Fruit fly (Drosophila melanogaster): Measurements from ENCODE around the gene xit.
A peak's percentile ranks its signal among the peaks of the same experiment; 100 is the strongest.

Gene xit

DNA sequence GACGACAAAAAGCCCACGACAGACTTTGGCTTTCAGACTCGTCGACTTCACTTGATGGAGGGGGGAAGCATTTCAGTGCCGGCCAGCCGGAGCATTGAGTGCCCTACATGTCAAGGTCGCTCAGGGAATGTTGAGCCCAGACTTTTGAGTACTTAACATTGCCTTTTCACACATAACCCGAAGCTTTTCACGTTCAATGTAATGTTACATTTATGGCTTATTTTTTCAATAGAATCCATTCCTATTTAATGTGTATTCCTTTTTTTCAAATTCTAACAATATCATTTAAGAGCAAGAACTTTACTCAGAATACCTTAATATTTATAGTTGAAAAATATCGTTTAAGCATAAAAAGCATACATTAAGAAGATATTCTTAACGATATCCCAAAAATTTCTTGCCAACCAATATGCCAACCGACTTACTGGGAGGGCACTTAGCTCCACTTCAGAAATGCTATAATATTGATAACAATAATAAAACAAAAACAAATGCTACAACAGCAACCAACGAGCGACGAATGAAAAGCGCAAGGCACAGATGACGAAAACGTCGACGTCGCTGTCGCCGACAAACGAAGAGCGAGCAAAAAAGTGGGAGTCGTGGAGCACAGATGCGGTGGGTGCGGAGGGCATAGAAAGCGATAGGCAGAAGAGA lies 39.1 kb downstream of the xit start (continued):
- TF ChIP-seq HLH4C (GFP tag; IDR thresholded peaks at IDR 0.05; ENCODE audit: partially characterized antibody) (no peak), CG17829 (tag; optimal IDR thresholded peaks at IDR 0.05) (peak; percentile 76), gsb-n (tag; optimal IDR thresholded peaks at IDR 0.05) (peak; percentile 3), CG15073 (GFP tag; optimal IDR thresholded peaks at IDR 0.05) (no peak), ap (GFP tag; IDR thresholded peaks at IDR 0.05) (peak; percentile 68), Xrp1 (GFP tag; IDR thresholded peaks at IDR 0.05) (peak; percentile 74), Eip74EF (GFP tag; optimal IDR thresholded peaks at IDR 0.05) (peak in 1 of 2 experiments; percentile 93), CG6254 (GFP tag; optimal IDR thresholded peaks at IDR 0.05) (peak; percentile 48), cad (GFP tag; optimal IDR thresholded peaks at IDR 0.05) (no peak), ci (GFP tag; IDR thresholded peaks at IDR 0.05) (peak; percentile 31; the same call in 1 of the 3 replicates), Sry-δ (GFP tag; optimal IDR thresholded peaks at IDR 0.05) (peak; percentile 39), CG2712 (tag; optimal IDR thresholded peaks at IDR 0.05) (peak; percentile 86), Usf (GFP tag; optimal IDR thresholded peaks at IDR 0.05) (peak; percentile 33), bab2 (GFP tag; optimal IDR thresholded peaks at IDR 0.05) (no peak), CG3065 (GFP tag; optimal IDR thresholded peaks at IDR 0.05) (no peak), Elba2 (GFP tag; optimal IDR thresholded peaks at IDR 0.05) (no peak), ash1 (GFP tag; optimal IDR thresholded peaks at IDR 0.05) (no peak), E2f2 (GFP tag; IDR thresholded peaks at IDR 0.05) (no peak), Awh (GFP tag; IDR thresholded peaks at IDR 0.05) (peak; percentile 73), chif (GFP tag; optimal IDR thresholded peaks at IDR 0.05) (peak in 1 of 2 experiments; percentile 42), Xbp1 (GFP tag; optimal IDR thresholded peaks at IDR 0.05) (no peak), CG7786 (GFP tag; optimal IDR thresholded peaks at IDR 0.05) (no peak), zen (tag; optimal IDR thresholded peaks at IDR 0.05) (peak; percentile 27), HLH3B (GFP tag; IDR thresholded peaks at IDR 0.05) (peak; percentile 82), D19B (GFP tag; optimal IDR thresholded peaks at IDR 0.05) (peak; percentile 83), CG9932 (GFP tag; IDR thresholded peaks at IDR 0.05) (peak; percentile 79), cato (GFP tag; optimal IDR thresholded peaks at IDR 0.05; ENCODE audit: borderline replicate concordance) (peak; percentile 62), CG14710 (tag; optimal IDR thresholded peaks at IDR 0.05) (peak; percentile 76), fd102C (GFP tag; optimal IDR thresholded peaks at IDR 0.05) (no peak), Oli (tag; optimal IDR thresholded peaks at IDR 0.05) (peak; percentile 74), dan (GFP tag; IDR thresholded peaks at IDR 0.05) (no peak), lbe (GFP tag; optimal IDR thresholded peaks at IDR 0.05) (peak; percentile 25), dmrt99B (tag; optimal IDR thresholded peaks at IDR 0.05) (peak; percentile 76), CG3407 (GFP tag; optimal IDR thresholded peaks at IDR 0.05) (no peak), CG9609 (GFP tag; optimal IDR thresholded peaks at IDR 0.05) (no peak), ERR (GFP tag; optimal IDR thresholded peaks at IDR 0.05) (peak; percentile 61), eyg (GFP tag; optimal IDR thresholded peaks at IDR 0.05) (no peak), jing (GFP tag; optimal IDR thresholded peaks at IDR 0.05) (no peak), ranshi (GFP tag; IDR thresholded peaks at IDR 0.05) (peak; percentile 56; the same call in 1 of the 2 replicates), esg (GFP tag; conservative IDR thresholded peaks at IDR 0.05) (peak; percentile 21; the same call in 1 of the 2 replicates), Sox100B (GFP tag; optimal IDR thresholded peaks at IDR 0.05) (peak; percentile 93), PHDP (tag; optimal IDR thresholded peaks at IDR 0.05) (peak; percentile 30), ind (GFP tag; optimal IDR thresholded peaks at IDR 0.05) (peak; percentile 89), Hr51 (GFP tag; optimal IDR thresholded peaks at IDR 0.05) (peak in 1 of 2 experiments; percentile 63), CG4617 (GFP tag; optimal IDR thresholded peaks at IDR 0.05; ENCODE audit: borderline replicate concordance) (no peak), lov (optimal IDR thresholded peaks at IDR 0.05) (no peak), lov (GFP tag; IDR thresholded peaks at IDR 0.05) (0 out of 3 replicates have a peak, but pooled peaks have one; percentile 37), Scr (GFP tag; IDR thresholded peaks at IDR 0.05; ENCODE audit: partially characterized antibody) (no peak), ase (GFP tag; IDR thresholded peaks at IDR 0.05) (peak; percentile 58), bowl (GFP tag; IDR thresholded peaks at IDR 0.05) (0 out of 2 replicates have a peak, but pooled peaks have one; percentile 35)
